Fruit fly (Drosophila melanogaster) Kc167 (cell line): Measurements from ENCODE around the gene CG13994.

Experiments used
- Myc ChIP-seq: fragments of >200 bp; optimal IDR thresholded peaks from 2 replicates; lab custom pipeline; 2017; ENCODE audit warnings: missing external identifiers
- Sin3A ChIP-seq: fragments of >200 bp; optimal IDR thresholded peaks from 2 replicates; lab custom pipeline; 2018; ENCODE audit warnings: missing external identifiers
- h ChIP-seq: fragments of >200 bp; optimal IDR thresholded peaks from 3 replicates; lab custom pipeline; 2018; ENCODE audit warnings: missing external identifiers
- insv ChIP-seq: fragments of >200 bp; optimal IDR thresholded peaks from 3 replicates; lab custom pipeline; 2018; ENCODE audit warnings: missing external identifiers
- psq ChIP-seq: fragments of >200 bp; optimal IDR thresholded peaks from 2 replicates; lab custom pipeline; 2017; ENCODE audit warnings: missing external identifiers
- ttk ChIP-seq: sonication (Bioruptor generic); optimal IDR thresholded peaks from 2 replicates; lab custom pipeline; 2017; ENCODE audit warnings: missing external identifiers

CG13994 gene

DNA sequence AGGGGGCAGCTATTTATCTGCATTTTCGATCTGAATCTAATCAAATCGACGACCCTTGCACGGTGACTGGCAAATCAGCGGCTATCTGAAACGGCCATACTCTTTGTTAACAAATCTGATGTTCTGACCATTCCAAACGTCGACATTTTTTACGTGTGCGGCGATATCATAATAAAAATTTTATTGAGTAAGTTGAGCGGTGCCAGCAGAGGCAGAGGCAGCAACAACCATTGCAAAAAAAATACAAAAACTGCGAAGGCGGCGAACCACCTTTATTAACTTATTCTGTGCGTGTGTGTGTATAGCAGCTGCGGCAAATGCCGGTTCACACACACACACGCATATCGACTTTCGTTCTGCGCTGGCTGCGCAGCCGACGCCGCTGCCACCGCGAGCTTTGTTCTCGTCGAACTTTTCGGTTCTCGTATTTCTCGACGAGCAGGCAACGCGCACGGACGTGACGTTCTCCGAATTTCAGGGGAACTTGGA, 19.4 kb downstream of the CG13994 start, which contains the start of gene Kr-h1:
Kr-h1 (plus strand) TSS at position 447 of the 489 bp plus-strand sequence.
- TF ChIP-seq Myc (lab: Kevin White, UChicago) (no peak), insv (lab: Kevin White, UChicago) (no peak), ttk (no peak), h (lab: Kevin White, UChicago) (no peak), psq (no peak), Sin3A (lab: Kevin White, UChicago) (no peak)

- TF ChIP-seq ttk, result no peak
- TF ChIP-seq insv (lab: Kevin White, UChicago), result no peak
- no peak for TF ChIP-seq Myc (lab: Kevin White, UChicago)
- TF ChIP-seq psq, result no peak
- no peak for TF ChIP-seq h (lab: Kevin White, UChicago)
- TF ChIP-seq Sin3A (lab: Kevin White, UChicago), result no peak
These were observed 20.3 kb downstream of the CG13994 start for dm6 chr2L:6082936-6083627.

dm6 chr2L:6084694-6085093, 21.9 kb downstream of the CG13994 start:
- TF ChIP-seq Sin3A (lab: Kevin White, UChicago) (no peak), h (lab: Kevin White, UChicago) (no peak)

DNA sequence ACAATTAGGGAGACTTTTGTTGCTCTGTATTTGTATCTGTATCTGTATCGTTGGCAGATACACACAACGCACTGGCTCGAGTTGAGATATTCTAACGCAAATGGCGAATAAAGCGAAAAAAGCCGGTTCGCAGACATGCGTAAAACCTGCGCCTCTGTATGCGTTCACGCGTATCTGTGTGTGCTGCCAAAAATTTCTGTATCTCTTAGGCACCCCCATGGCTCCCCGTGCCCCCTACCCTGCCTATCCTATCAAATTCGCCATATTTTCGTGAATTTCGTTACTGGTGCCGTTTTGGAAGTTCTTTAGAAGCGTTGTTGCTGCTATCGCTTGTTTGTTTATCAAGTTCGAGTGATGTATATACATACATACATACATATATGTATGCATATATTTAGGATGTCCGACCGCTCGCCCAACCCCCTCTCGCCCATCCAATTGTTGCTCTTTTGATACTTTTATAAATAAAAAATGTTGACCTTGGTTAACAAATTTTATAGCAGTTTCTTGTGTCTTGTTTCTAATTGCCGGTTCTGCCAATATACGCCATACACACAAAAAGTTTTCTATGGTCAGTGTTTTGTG, 23.0 kb downstream of the CG13994 start:
- no peak for TF ChIP-seq insv (lab: Kevin White, UChicago)
- TF ChIP-seq Sin3A (lab: Kevin White, UChicago), result no peak
- TF ChIP-seq Myc (lab: Kevin White, UChicago), result no peak
- TF ChIP-seq psq, result no peak
- TF ChIP-seq h (lab: Kevin White, UChicago), result no peak
- no peak for TF ChIP-seq ttk

dm6 chr2L:6086771-6087170, 24.0 kb downstream of the CG13994 start:
- TF ChIP-seq Sin3A (lab: Kevin White, UChicago), result no peak
- TF ChIP-seq ttk, result no peak
- no peak for TF ChIP-seq psq
- no peak for TF ChIP-seq Myc (lab: Kevin White, UChicago)
- TF ChIP-seq insv (lab: Kevin White, UChicago), result no peak
- no peak for TF ChIP-seq h (lab: Kevin White, UChicago)

dm6 chr2L:6087685-6088084, 24.9 kb downstream of the CG13994 start:
- TF ChIP-seq h (lab: Kevin White, UChicago) (no peak), insv (lab: Kevin White, UChicago) (no peak), Sin3A (lab: Kevin White, UChicago) (no peak), psq (no peak)

DNA sequence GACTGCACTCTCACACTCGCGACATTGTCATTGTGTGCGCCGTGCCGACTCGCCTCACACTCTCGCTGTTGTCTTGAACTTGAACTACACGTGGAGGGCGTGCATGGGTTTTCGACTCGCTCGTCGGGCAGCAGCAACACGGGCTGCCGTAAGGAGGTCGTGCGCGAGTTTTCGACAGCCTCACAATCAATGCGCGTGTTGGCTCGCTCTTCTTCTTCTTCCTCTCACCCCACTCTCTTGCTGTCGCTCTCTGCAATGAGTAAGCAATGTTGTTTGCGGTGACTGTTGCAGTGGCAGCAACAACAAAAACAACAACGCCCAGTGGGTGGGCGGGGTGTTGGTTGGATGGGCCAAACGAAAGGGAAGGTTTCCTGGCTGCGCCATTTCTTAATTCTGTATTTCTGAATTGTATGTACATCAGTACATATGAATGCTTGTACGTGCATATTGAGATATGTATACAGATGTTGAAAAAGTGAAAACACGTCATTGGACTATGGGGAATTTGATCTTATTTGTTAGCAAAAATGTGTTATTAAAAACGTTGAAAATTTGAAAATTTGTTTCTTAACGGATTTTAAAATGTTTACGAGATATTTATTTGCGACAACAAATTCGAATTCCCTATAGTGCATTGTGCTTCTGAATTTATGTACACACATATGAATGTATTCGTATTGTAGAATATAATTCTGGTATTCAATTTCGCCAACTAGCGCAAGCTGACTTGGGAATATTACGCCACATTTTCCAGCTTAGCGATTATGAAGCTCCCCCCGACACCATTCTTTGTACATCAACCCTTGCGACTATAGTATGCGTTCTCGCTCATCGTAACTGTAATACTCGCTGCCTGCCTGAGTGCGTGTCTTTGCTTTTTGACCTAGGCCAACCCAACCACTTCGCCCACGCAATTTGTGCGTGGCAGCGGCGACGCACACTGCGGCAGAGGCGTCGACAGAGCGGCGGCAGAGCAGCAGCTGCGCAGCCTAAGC, 25.9 kb downstream of the CG13994 start:
- TF ChIP-seq psq, result no peak
- no peak for TF ChIP-seq insv (lab: Kevin White, UChicago)
- no peak for TF ChIP-seq Myc (lab: Kevin White, UChicago)
- TF ChIP-seq ttk, result no peak

- TF ChIP-seq h (lab: Kevin White, UChicago) (no peak), psq (no peak), Sin3A (lab: Kevin White, UChicago) (no peak), Myc (lab: Kevin White, UChicago) (no peak), ttk (no peak), insv (lab: Kevin White, UChicago) (no peak)
These were observed 26.9 kb downstream of the CG13994 start for dm6 chr2L:6089604-6090198.

DNA sequence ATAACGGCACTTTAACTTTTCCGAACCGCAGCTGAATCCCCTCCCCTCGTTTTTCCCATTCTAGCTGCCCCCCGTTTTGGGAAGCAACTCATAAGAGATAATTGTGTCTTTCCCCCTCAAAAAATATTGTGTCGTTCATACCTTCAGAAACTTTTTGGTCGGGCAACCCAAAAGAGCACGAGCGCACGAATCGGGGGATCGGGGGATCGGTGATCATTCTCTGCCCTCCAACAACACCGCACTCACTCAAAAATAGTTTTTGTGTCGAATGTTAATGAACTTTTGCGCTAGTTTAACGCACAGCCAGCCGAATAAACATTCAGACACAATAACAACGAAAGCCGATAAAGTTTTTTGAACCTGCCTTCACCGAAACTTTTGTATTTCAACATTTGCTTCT, 27.6 kb downstream of the CG13994 start:
- TF ChIP-seq Myc (lab: Kevin White, UChicago) (no peak), ttk (no peak), h (lab: Kevin White, UChicago) (no peak), psq (no peak), Sin3A (lab: Kevin White, UChicago) (no peak), insv (lab: Kevin White, UChicago) (no peak)

- no peak for TF ChIP-seq psq
- TF ChIP-seq Myc (lab: Kevin White, UChicago), result no peak
- TF ChIP-seq Sin3A (lab: Kevin White, UChicago), result no peak
- TF ChIP-seq insv (lab: Kevin White, UChicago), result no peak
- no peak for TF ChIP-seq ttk
- no peak for TF ChIP-seq h (lab: Kevin White, UChicago)
These were observed 28.3 kb downstream of the CG13994 start, which contains the start of gene CG45075 for dm6 chr2L:6090786-6091716. TSS of gene CG45075 (plus strand) at chr2L:6091412.
